Worm (Caenorhabditis elegans): Measurements from ENCODE around the gene srxa-9.

ce11 chrX:15707366-15707892 lies 39.4 kb upstream of the srxa-9 start:
- TF ChIP-seq dpl-1 (GFP tag; optimal IDR thresholded peaks at IDR 0.05), result peak in 2 of 3 experiments; percentile 26 to 39
- peak; percentile 52 for TF ChIP-seq unc-130 (tag; optimal IDR thresholded peaks at IDR 0.05)
- no peak for TF ChIP-seq ama-1 (optimal IDR thresholded peaks at IDR 0.05)
- TF ChIP-seq grh-1 (GFP tag; IDR thresholded peaks at IDR 0.05), result peak; percentile 44; the same call in 1 of the 2 replicates
- TF ChIP-seq aly-2 (tag; optimal IDR thresholded peaks at IDR 0.05), result no peak
- peak in 1 of 2 experiments; percentile 90 for TF ChIP-seq mdl-1 (tag; optimal IDR thresholded peaks at IDR 0.05)
- TF ChIP-seq nhr-85 (tag), result peak; percentile 89
- no peak for TF ChIP-seq ces-1 (GFP tag; optimal IDR thresholded peaks at IDR 0.05)

Measured in whole organism, L1 larva.